Fruit fly (Drosophila melanogaster): ENCODE measurements around the gene jigr1.

Gene jigr1

DNA sequence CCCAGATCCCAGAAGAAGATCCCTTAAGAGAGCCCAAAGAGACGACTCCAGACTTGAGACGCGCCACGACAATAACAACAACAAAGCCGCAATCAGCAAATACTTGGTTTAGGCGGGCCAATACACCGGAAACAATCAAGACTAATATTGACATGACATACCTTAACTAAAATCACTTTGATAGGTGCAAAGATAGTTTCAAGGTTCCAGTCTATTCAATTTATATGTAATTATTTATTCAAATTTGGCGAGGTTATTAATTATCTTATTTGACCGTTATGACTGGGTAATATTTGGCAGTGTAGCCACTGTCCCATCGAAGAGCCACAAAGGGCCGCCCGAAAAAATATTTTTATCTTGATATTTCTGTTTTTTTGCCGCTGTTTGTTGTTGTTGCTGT, 2.8 kb downstream of the jigr1 start (continued):
- TF ChIP-seq caup (GFP tag; optimal IDR thresholded peaks at IDR 0.05; ENCODE audit: severe bottlenecking) (peak; percentile 0), CG8089 (GFP tag; optimal IDR thresholded peaks at IDR 0.05) (peak; percentile 29), CG2116 (GFP tag; optimal IDR thresholded peaks at IDR 0.05) (no peak), Dek (tag; optimal IDR thresholded peaks at IDR 0.05) (no peak), nom (GFP tag; optimal IDR thresholded peaks at IDR 0.05) (peak; percentile 80), aop (GFP tag; IDR thresholded peaks at IDR 0.05) (no peak), CG9609 (GFP tag; optimal IDR thresholded peaks at IDR 0.05) (peak; percentile 2), CG7839 (tag; optimal IDR thresholded peaks at IDR 0.05) (peak; percentile 70), CG3281 (GFP tag; optimal IDR thresholded peaks at IDR 0.05) (peak; percentile 14), sens (GFP tag) (peak; percentile 92), CG7745 (tag; optimal IDR thresholded peaks at IDR 0.05) (no peak), CG11696 (GFP tag; IDR thresholded peaks at IDR 0.05) (no peak), lmd (GFP tag; IDR thresholded peaks at IDR 0.05) (peak; percentile 51), CG8388 (GFP tag; optimal IDR thresholded peaks at IDR 0.05) (peak; percentile 38), Vsx1 (GFP tag; optimal IDR thresholded peaks at IDR 0.05) (no peak), Eip74EF (GFP tag; optimal IDR thresholded peaks at IDR 0.05) (no peak), NC2α (GFP tag; optimal IDR thresholded peaks at IDR 0.05) (no peak), Hmx (GFP tag; optimal IDR thresholded peaks at IDR 0.05) (no peak), Atf6 (GFP tag; IDR thresholded peaks at IDR 0.05) (no peak), lola (GFP tag; optimal IDR thresholded peaks at IDR 0.05) (peak in 1 of 3 experiments; percentile 61), NfI (GFP tag; optimal IDR thresholded peaks at IDR 0.05) (no peak), Hsf (GFP tag; optimal IDR thresholded peaks at IDR 0.05) (peak; percentile 18), CG2120 (GFP tag; optimal IDR thresholded peaks at IDR 0.05) (peak; percentile 9), CG1647 (GFP tag; optimal IDR thresholded peaks at IDR 0.05) (no peak), twi (tag; optimal IDR thresholded peaks at IDR 0.05) (no peak), CG11504 (tag; optimal IDR thresholded peaks at IDR 0.05) (peak; percentile 76), Tbp (GFP tag; optimal IDR thresholded peaks at IDR 0.05) (no peak), CG18476 (GFP tag; optimal IDR thresholded peaks at IDR 0.05) (peak; percentile 15), CG12236 (GFP tag; optimal IDR thresholded peaks at IDR 0.05) (no peak), CG7372 (GFP tag; IDR thresholded peaks at IDR 0.05) (no peak), CG11560 (tag; IDR thresholded peaks at IDR 0.05) (peak; percentile 28; the same call in 1 of the 3 replicates), org-1 (GFP tag; optimal IDR thresholded peaks at IDR 0.05) (peak; percentile 35), CkIIα-i1 (GFP tag; IDR thresholded peaks at IDR 0.05) (no peak), CG6654 (GFP tag; optimal IDR thresholded peaks at IDR 0.05) (no peak), CG16813 (GFP tag; IDR thresholded peaks at IDR 0.05; ENCODE audit: partially characterized antibody) (no peak), ro (GFP tag; IDR thresholded peaks at IDR 0.05) (no peak), yki (optimal IDR thresholded peaks at IDR 0.05) (no peak), CG34376 (GFP tag; optimal IDR thresholded peaks at IDR 0.05) (no peak), slp2 (GFP tag; optimal IDR thresholded peaks at IDR 0.05) (peak; percentile 11), CG8359 (GFP tag; optimal IDR thresholded peaks at IDR 0.05; ENCODE audit: borderline replicate concordance) (peak; percentile 55), Ravus (GFP tag; IDR thresholded peaks at IDR 0.05) (peak; percentile 1; the same call in 1 of the 2 replicates), Mad (GFP tag; optimal IDR thresholded peaks at IDR 0.05) (peak; percentile 50), al (GFP tag; IDR thresholded peaks at IDR 0.05) (no peak), da (GFP tag; optimal IDR thresholded peaks at IDR 0.05) (no peak), CG30403 (GFP tag; optimal IDR thresholded peaks at IDR 0.05) (peak; percentile 53), CG31365 (tag; optimal IDR thresholded peaks at IDR 0.05) (no peak), CG1792 (GFP tag; optimal IDR thresholded peaks at IDR 0.05) (no peak), bowl (GFP tag; IDR thresholded peaks at IDR 0.05) (no peak), Hey (tag; optimal IDR thresholded peaks at IDR 0.05) (no peak), NK7.1 (GFP tag; optimal IDR thresholded peaks at IDR 0.05) (no peak), CG6254 (GFP tag; optimal IDR thresholded peaks at IDR 0.05) (peak; percentile 36), ato (GFP tag; IDR thresholded peaks at IDR 0.05; ENCODE audit: partially characterized antibody) (no peak)
